Fruit fly (Drosophila melanogaster) whole organism, embryonic: ENCODE results near the gene ninaB.

Source experiments
- Ada2b ChIP-seq: fragments of 200-800 bp; sonication (Bioruptor generic); IDR thresholded peaks from 2 replicates; pipeline ENCODE4 v1.3.6; 2022; ENCODE audit warnings: missing biosample characterization, missing genetic modification characterization
- Bdp1 ChIP-seq: fragments of 200-800 bp; sonication (Bioruptor generic); optimal IDR thresholded peaks from 3 replicates; lab custom pipeline; 2016; ENCODE audit warnings: missing biosample characterization, missing genetic modification characterization
- Bgb ChIP-seq: fragments of 200-800 bp; sonication (Bioruptor generic); IDR thresholded peaks from 2 replicates; pipeline ENCODE4 v1.3.6; 2022; ENCODE audit warnings: missing biosample characterization, missing genetic modification characterization; ENCODE audit not compliant: partially characterized antibody
- BtbVII ChIP-seq: fragments of 200-800 bp; sonication (Bioruptor generic); optimal IDR thresholded peaks from 3 replicates; lab custom pipeline; 2017; ENCODE audit warnings: missing biosample characterization, mild to moderate bottlenecking, missing genetic modification characterization
- CG10274 ChIP-seq: fragments of 200-800 bp; sonication (Bioruptor generic); optimal IDR thresholded peaks from 3 replicates; lab custom pipeline; 2017; ENCODE audit warnings: missing biosample characterization, mild to moderate bottlenecking, missing genetic modification characterization
- CG12219 ChIP-seq: fragments of 200-800 bp; sonication (Bioruptor generic); optimal IDR thresholded peaks from 3 replicates; lab custom pipeline; 2018; ENCODE audit warnings: missing biosample characterization, mild to moderate bottlenecking, missing genetic modification characterization
- CG12236 ChIP-seq: fragments of 200-800 bp; sonication (Bioruptor generic); optimal IDR thresholded peaks from 2 replicates; lab custom pipeline; 2016; ENCODE audit warnings: missing biosample characterization, missing genetic modification characterization
- CG12299 ChIP-seq: fragments of 200-800 bp; sonication (Bioruptor generic); optimal IDR thresholded peaks from 2 replicates; lab custom pipeline; 2018; ENCODE audit warnings: missing biosample characterization, mild to moderate bottlenecking, missing genetic modification characterization
- CG13296 ChIP-seq: fragments of 200-800 bp; sonication (Bioruptor generic); optimal IDR thresholded peaks from 3 replicates; lab custom pipeline; 2018; ENCODE audit warnings: missing biosample characterization, mild to moderate bottlenecking, missing genetic modification characterization
- CG15479 ChIP-seq: fragments of 200-800 bp; sonication (Bioruptor generic); optimal IDR thresholded peaks from 3 replicates; lab custom pipeline; 2019; ENCODE audit warnings: missing biosample characterization, mild to moderate bottlenecking, missing genetic modification characterization, moderate library complexity
- CG17802 ChIP-seq: fragments of 200-800 bp; sonication (Bioruptor generic); optimal IDR thresholded peaks from 2 replicates; lab custom pipeline; 2018; ENCODE audit warnings: missing biosample characterization, mild to moderate bottlenecking, missing genetic modification characterization, moderate library complexity
- CG2202 ChIP-seq: fragments of 200-800 bp; sonication (Bioruptor generic); optimal IDR thresholded peaks from 2 replicates; lab custom pipeline; 2018; ENCODE audit warnings: missing biosample characterization, mild to moderate bottlenecking, missing genetic modification characterization
- CG2875 ChIP-seq: fragments of 200-800 bp; sonication (Bioruptor generic); optimal IDR thresholded peaks from 2 replicates; lab custom pipeline; 2017; ENCODE audit warnings: missing biosample characterization, mild to moderate bottlenecking, missing genetic modification characterization, missing genetic modification reagents
- CG33213 ChIP-seq: fragments of 200-800 bp; sonication (Bioruptor generic); optimal IDR thresholded peaks from 3 replicates; lab custom pipeline; 2016; ENCODE audit warnings: missing biosample characterization, missing genetic modification characterization
- CG4360 ChIP-seq: fragments of 200-800 bp; sonication (Bioruptor generic); IDR thresholded peaks from 2 replicates; pipeline ENCODE4 v1.3.6; 2022; ENCODE audit warnings: missing biosample characterization, missing genetic modification characterization
- CG4404 ChIP-seq: fragments of 200-800 bp; sonication (Bioruptor generic); IDR thresholded peaks from 2 replicates; pipeline ENCODE4 v1.3.6; 2022; ENCODE audit warnings: missing biosample characterization, missing genetic modification characterization
- CG6175 ChIP-seq: fragments of 200-800 bp; sonication (Bioruptor generic); IDR thresholded peaks from 3 replicates; pipeline ENCODE4 v1.3.6; 2022; ENCODE audit warnings: missing biosample characterization, missing genetic modification characterization
- CG6689 ChIP-seq: fragments of 200-800 bp; sonication (Bioruptor generic); IDR thresholded peaks from 2 replicates; pipeline ENCODE4 v1.3.6; 2022; ENCODE audit warnings: missing biosample characterization, missing genetic modification characterization
- CG8089 ChIP-seq: fragments of 200-800 bp; sonication (Bioruptor generic); optimal IDR thresholded peaks from 3 replicates; lab custom pipeline; 2016; ENCODE audit warnings: missing biosample characterization, missing genetic modification characterization
- CG9817 ChIP-seq: fragments of 200-800 bp; sonication (Bioruptor generic); optimal IDR thresholded peaks from 2 replicates; lab custom pipeline; 2018; ENCODE audit warnings: missing biosample characterization, mild to moderate bottlenecking, missing genetic modification characterization, moderate library complexity
- Dad ChIP-seq: fragments of 200-800 bp; sonication (Bioruptor generic); optimal IDR thresholded peaks from 3 replicates; lab custom pipeline; 2016; ENCODE audit warnings: missing biosample characterization, missing genetic modification characterization
- Dll ChIP-seq: fragments of 200-800 bp; sonication (Bioruptor generic); IDR thresholded peaks from 4 replicates; pipeline ENCODE4 v1.3.6; 2022; ENCODE audit warnings: missing biosample characterization, missing genetic modification characterization; ENCODE audit not compliant: partially characterized antibody
- Dref ChIP-seq: fragments of 200-800 bp; sonication (Bioruptor generic); IDR thresholded peaks from 2 replicates; pipeline ENCODE4 v1.3.6; 2022; ENCODE audit warnings: missing biosample characterization, missing genetic modification characterization
- Hr51 ChIP-seq, 2 experiments: fragments of 200-800 bp; sonication (Bioruptor generic); optimal IDR thresholded peaks; 2 replicates in 1 of 2; 3 replicates in 1 of 2; lab custom pipeline; 2016 to 2018; ENCODE audit warnings: missing biosample characterization in 2 of 2, missing genetic modification characterization in 2 of 2, mild to moderate bottlenecking in 1 of 2, moderate library complexity in 1 of 2
- Jarid2 ChIP-seq: fragments of 200-800 bp; sonication (Bioruptor generic); optimal IDR thresholded peaks from 3 replicates; lab custom pipeline; 2017; ENCODE audit warnings: mild to moderate bottlenecking, missing biosample characterization, missing genetic modification reagents, missing genetic modification characterization
- MTF-1 ChIP-seq: fragments of 200-800 bp; sonication (Bioruptor generic); optimal IDR thresholded peaks from 2 replicates; lab custom pipeline; 2018; ENCODE audit warnings: missing biosample characterization, mild to moderate bottlenecking, missing genetic modification characterization, borderline replicate concordance
- Meics ChIP-seq: fragments of 200-800 bp; sonication (Bioruptor generic); optimal IDR thresholded peaks from 2 replicates; lab custom pipeline; 2017; ENCODE audit warnings: missing biosample characterization, mild to moderate bottlenecking, missing genetic modification characterization
- Nf-YB ChIP-seq: fragments of 200-800 bp; sonication (Bioruptor generic); optimal IDR thresholded peaks from 3 replicates; lab custom pipeline; 2019; ENCODE audit warnings: missing biosample characterization, mild to moderate bottlenecking, missing genetic modification characterization, moderate library complexity
- bbx ChIP-seq: fragments of 200-800 bp; sonication (Bioruptor generic); IDR thresholded peaks from 2 replicates; pipeline ENCODE4 v1.3.6; 2022; ENCODE audit warnings: missing biosample characterization, missing genetic modification characterization; ENCODE audit not compliant: partially characterized antibody
- bcd ChIP-seq: fragments of 200-800 bp; sonication (Bioruptor generic); optimal IDR thresholded peaks from 2 replicates; lab custom pipeline; 2017; ENCODE audit warnings: missing biosample characterization, mild to moderate bottlenecking, missing genetic modification characterization
- br ChIP-seq: fragments of >200 bp; optimal IDR thresholded peaks from 2 replicates; lab custom pipeline; 2017
- crc ChIP-seq: fragments of 200-800 bp; sonication (Bioruptor generic); optimal IDR thresholded peaks from 2 replicates; lab custom pipeline; 2016; ENCODE audit warnings: missing biosample characterization, missing genetic modification characterization
- croc ChIP-seq: fragments of 200-800 bp; sonication (Bioruptor generic); conservative IDR thresholded peaks from 3 replicates; pipeline ENCODE4 v1.3.6; 2022; ENCODE audit warnings: missing biosample characterization, missing genetic modification characterization
- dati ChIP-seq: fragments of 200-800 bp; sonication (Bioruptor generic); IDR thresholded peaks from 2 replicates; pipeline ENCODE4 v1.3.6; 2022; ENCODE audit warnings: missing biosample characterization, missing genetic modification characterization
- dm ChIP-seq: fragments of 200-800 bp; sonication (Bioruptor generic); optimal IDR thresholded peaks from 3 replicates; lab custom pipeline; 2016; ENCODE audit warnings: missing biosample characterization, missing genetic modification characterization
- emc ChIP-seq: fragments of 200-800 bp; sonication (Bioruptor generic); optimal IDR thresholded peaks from 2 replicates; lab custom pipeline; 2016; ENCODE audit warnings: missing biosample characterization, missing genetic modification characterization
- ems ChIP-seq: fragments of 200-800 bp; sonication (Bioruptor generic); optimal IDR thresholded peaks from 3 replicates; lab custom pipeline; 2016; ENCODE audit warnings: missing biosample characterization, missing genetic modification characterization
- fd102C ChIP-seq: fragments of 200-800 bp; sonication (Bioruptor generic); optimal IDR thresholded peaks from 2 replicates; lab custom pipeline; 2018; ENCODE audit warnings: missing biosample characterization, mild to moderate bottlenecking, missing genetic modification characterization, moderate library complexity
- her ChIP-seq: fragments of 200-800 bp; sonication (Bioruptor generic); optimal IDR thresholded peaks from 2 replicates; lab custom pipeline; 2016; ENCODE audit warnings: missing biosample characterization, missing genetic modification characterization
- klu ChIP-seq: fragments of 200-800 bp; sonication (Bioruptor generic); IDR thresholded peaks from 2 replicates; pipeline ENCODE4 v1.3.6; 2022; ENCODE audit warnings: missing biosample characterization, missing genetic modification characterization
- pb ChIP-seq: fragments of 200-800 bp; sonication (Bioruptor generic); optimal IDR thresholded peaks from 3 replicates; lab custom pipeline; 2016; ENCODE audit warnings: missing biosample characterization, missing genetic modification characterization
- pum ChIP-seq: fragments of 200-800 bp; sonication (Bioruptor generic); optimal IDR thresholded peaks from 2 replicates; lab custom pipeline; 2016; ENCODE audit warnings: missing biosample characterization, missing genetic modification characterization
- run ChIP-seq: fragments of 200-800 bp; sonication (Bioruptor generic); optimal IDR thresholded peaks from 3 replicates; lab custom pipeline; 2018; ENCODE audit warnings: missing biosample characterization, mild to moderate bottlenecking, missing genetic modification characterization
- salm ChIP-seq: fragments of 200-800 bp; sonication (Bioruptor generic); optimal IDR thresholded peaks from 2 replicates; lab custom pipeline; 2018; ENCODE audit warnings: missing biosample characterization, mild to moderate bottlenecking, missing genetic modification characterization
- shn ChIP-seq: fragments of 200-800 bp; sonication (Bioruptor generic); optimal IDR thresholded peaks from 3 replicates; lab custom pipeline; 2016; ENCODE audit warnings: missing biosample characterization, missing genetic modification characterization
- trh ChIP-seq: fragments of 200-800 bp; sonication (Bioruptor generic); optimal IDR thresholded peaks from 2 replicates; lab custom pipeline; 2016; ENCODE audit warnings: missing biosample characterization, missing genetic modification characterization
- vfl ChIP-seq: fragments of 200-800 bp; sonication (Bioruptor generic); optimal IDR thresholded peaks from 2 replicates; lab custom pipeline; 2016; ENCODE audit warnings: missing biosample characterization, missing genetic modification characterization
- wor ChIP-seq: fragments of 200-800 bp; sonication (Bioruptor generic); IDR thresholded peaks from 2 replicates; pipeline ENCODE4 v1.3.6; 2022; ENCODE audit warnings: missing biosample characterization, missing genetic modification characterization
- z ChIP-seq: fragments of 200-800 bp; sonication (Bioruptor generic); IDR thresholded peaks from 3 replicates; pipeline ENCODE4 v1.3.6; 2022; ENCODE audit warnings: missing biosample characterization, missing genetic modification characterization

ninaB gene

dm6 chr3R:13686371-13687211 lies 13.8 kb upstream of the ninaB start, which contains the start of gene omd:
omd (minus strand) TSS chr3R:13687210.
- TF ChIP-seq Hr51 (GFP tag; optimal IDR thresholded peaks at IDR 0.05; lab: Kevin White, UChicago) (peak in 1 of 2 experiments; percentile 69), shn (GFP tag; lab: Kevin White, UChicago) (peak; percentile 39), ems (peak; percentile 26), CG33213 (GFP tag; lab: Kevin White, UChicago) (peak; percentile 55), crc (peak; percentile 48), CG4404 (GFP tag; lab: Robert Waterston, UW) (no peak), CG8089 (GFP tag; lab: Kevin White, UChicago) (peak; percentile 37), CG12219 (GFP tag; lab: Kevin White, UChicago) (peak; percentile 61), CG13296 (GFP tag; lab: Kevin White, UChicago) (peak; percentile 75), Dll (GFP tag; lab: Robert Waterston, UW) (no peak), CG2875 (peak; percentile 63), pum (peak; percentile 23), croc (GFP tag; lab: Robert Waterston, UW) (peak; percentile 29; the same call in 2 of the 3 replicates), bbx (GFP tag; lab: Robert Waterston, UW) (no peak), emc (GFP tag; lab: Kevin White, UChicago) (no peak), CG2202 (tag; lab: Kevin White, UChicago) (peak; percentile 69), BtbVII (GFP tag; lab: Kevin White, UChicago) (peak; percentile 95), CG12236 (GFP tag; lab: Kevin White, UChicago) (peak; percentile 61), CG10274 (GFP tag; lab: Kevin White, UChicago) (peak; percentile 55), Meics (GFP tag; lab: Kevin White, UChicago) (peak; percentile 66), Bdp1 (peak; percentile 14), CG15479 (GFP tag; lab: Kevin White, UChicago) (peak; percentile 15), vfl (GFP tag; lab: Kevin White, UChicago) (peak; percentile 12), fd102C (GFP tag; lab: Kevin White, UChicago) (peak; percentile 41), run (tag; lab: Kevin White, UChicago) (no peak), Bgb (GFP tag; lab: Robert Waterston, UW) (0 out of 2 replicates have a peak, but pooled peaks have one; percentile 15), dati (GFP tag; lab: Robert Waterston, UW) (peak; percentile 43; the same call in 1 of the 2 replicates), MTF-1 (GFP tag; lab: Kevin White, UChicago) (peak; percentile 75), klu (GFP tag; lab: Robert Waterston, UW) (no peak), her (peak; percentile 70), bcd (GFP tag; lab: Kevin White, UChicago) (peak; percentile 70), trh (peak; percentile 71), salm (tag; lab: Kevin White, UChicago) (peak; percentile 48), CG12299 (peak; percentile 42), CG4360 (GFP tag; lab: Robert Waterston, UW) (peak; percentile 62), wor (GFP tag; lab: Robert Waterston, UW) (no peak), Jarid2 (GFP tag; lab: Kevin White, UChicago) (peak; percentile 19), CG6689 (GFP tag; lab: Robert Waterston, UW) (peak; percentile 54; the same call in 1 of the 2 replicates), CG9817 (tag; lab: Kevin White, UChicago) (peak; percentile 17), br (lab: Kevin White, UChicago) (no peak), dm (GFP tag; lab: Kevin White, UChicago) (no peak), Nf-YB (GFP tag; lab: Kevin White, UChicago) (peak; percentile 48), Dad (GFP tag; lab: Kevin White, UChicago) (peak; percentile 22), CG17802 (tag; lab: Kevin White, UChicago) (no peak), pb (GFP tag; lab: Kevin White, UChicago) (peak; percentile 21), z (0 out of 3 replicates have a peak, but pooled peaks have one; percentile 24), CG6175 (GFP tag; lab: Robert Waterston, UW) (no peak), Ada2b (peak; percentile 27; the same call in 1 of the 2 replicates), Dref (GFP tag; lab: Robert Waterston, UW) (no peak)
